Worm (Caenorhabditis elegans): Measurements from ENCODE around the gene F19C6.3.

The F19C6.3 gene

ce11 chrX:10008664-10009063 lies at the start of gene F19C6.3:
TSS of gene F19C6.3 (minus strand) at chrX:10008764.
- TF ChIP-seq unc-62 (GFP tag; optimal IDR thresholded peaks at IDR 0.05): no peak

ce11 chrX:10058332-10058731 lies 49.8 kb upstream of the F19C6.3 start, which contains the start of gene ZC373.2:
TSS of gene ZC373.2 (minus strand) at chrX:10058432.
- no peak for TF ChIP-seq unc-62 (GFP tag; optimal IDR thresholded peaks at IDR 0.05)

- TF ChIP-seq unc-62 (GFP tag; optimal IDR thresholded peaks at IDR 0.05): no peak
Measured at ce11 chrX:10054410-10054800, 45.8 kb upstream of the F19C6.3 start.

- no peak for TF ChIP-seq unc-62 (GFP tag; optimal IDR thresholded peaks at IDR 0.05)
Measured at ce11 chrX:10053742-10054409, 45.3 kb upstream of the F19C6.3 start, which contains the start of gene cbs-1. TSS of gene cbs-1 (plus strand) at chrX:10054275.

ce11 chrX:10051625-10052024 lies 43.1 kb upstream of the F19C6.3 start:
- TF ChIP-seq unc-62 (GFP tag; optimal IDR thresholded peaks at IDR 0.05): no peak

ce11 chrX:10049160-10049559 lies 40.6 kb upstream of the F19C6.3 start, which contains the start of gene gnrr-3:
TSS of gene gnrr-3 (plus strand) at chrX:10049460.
- TF ChIP-seq unc-62 (GFP tag; optimal IDR thresholded peaks at IDR 0.05): no peak

ce11 chrX:10047325-10047724 lies 38.8 kb upstream of the F19C6.3 start, which contains the start of gene ZC374.2:
TSS of gene ZC374.2 (minus strand) at chrX:10047425.
- TF ChIP-seq unc-62 (GFP tag; optimal IDR thresholded peaks at IDR 0.05): no peak

- no peak for TF ChIP-seq unc-62 (GFP tag; optimal IDR thresholded peaks at IDR 0.05)
Measured at ce11 chrX:10044473-10044872, 35.9 kb upstream of the F19C6.3 start.

ce11 chrX:10030836-10031235 lies 22.3 kb upstream of the F19C6.3 start, which contains the start of gene sek-6:
TSS of gene sek-6 (plus strand) at chrX:10031150.
- no peak for TF ChIP-seq unc-62 (GFP tag; optimal IDR thresholded peaks at IDR 0.05)

- TF ChIP-seq unc-62 (GFP tag; optimal IDR thresholded peaks at IDR 0.05): no peak
Measured at ce11 chrX:10027556-10027955, 19.0 kb upstream of the F19C6.3 start, which contains the start of gene mkk-4. TSS of gene mkk-4 (plus strand) at chrX:10027856.

ce11 chrX:10026347-10026746 lies 17.8 kb upstream of the F19C6.3 start:
- no peak for TF ChIP-seq unc-62 (GFP tag; optimal IDR thresholded peaks at IDR 0.05)

ce11 chrX:10022016-10022415 lies 13.5 kb upstream of the F19C6.3 start, which contains the start of gene F42G10.1:
TSS of gene F42G10.1 (minus strand) at chrX:10022166.
- no peak for TF ChIP-seq unc-62 (GFP tag; optimal IDR thresholded peaks at IDR 0.05)

ce11 chrX:10017975-10018654 lies 9.6 kb upstream of the F19C6.3 start, which contains the start of gene F19C6.4:
TSS of gene F19C6.4 (minus strand) at chrX:10018025.
- TF ChIP-seq unc-62 (GFP tag; optimal IDR thresholded peaks at IDR 0.05): no peak

ce11 chrX:10009985-10010384 lies 1.4 kb upstream of the F19C6.3 start:
- TF ChIP-seq unc-62 (GFP tag; optimal IDR thresholded peaks at IDR 0.05): no peak

- no peak for TF ChIP-seq unc-62 (GFP tag; optimal IDR thresholded peaks at IDR 0.05)
Measured at ce11 chrX:10000635-10001034, 7.9 kb downstream of the F19C6.3 start, which contains the start of gene F19C6.2. TSS of gene F19C6.2 (plus strand) at chrX:10000935.

ce11 chrX:9999599-10000201 lies 8.9 kb downstream of the F19C6.3 start:
- no peak for TF ChIP-seq unc-62 (GFP tag; optimal IDR thresholded peaks at IDR 0.05)
